Fruit fly (Drosophila melanogaster) Kc167 (cell line): ENCODE measurements around the gene CG6071.

ENCODE experiments used
- Myc ChIP-seq: fragments of >200 bp; optimal IDR thresholded peaks from 2 replicates; lab custom pipeline; 2017; ENCODE audit warnings: missing external identifiers
- Sin3A ChIP-seq: fragments of >200 bp; optimal IDR thresholded peaks from 2 replicates; lab custom pipeline; 2018; ENCODE audit warnings: missing external identifiers
- h ChIP-seq: fragments of >200 bp; optimal IDR thresholded peaks from 3 replicates; lab custom pipeline; 2018; ENCODE audit warnings: missing external identifiers
- insv ChIP-seq: fragments of >200 bp; optimal IDR thresholded peaks from 3 replicates; lab custom pipeline; 2018; ENCODE audit warnings: missing external identifiers
- psq ChIP-seq: fragments of >200 bp; optimal IDR thresholded peaks from 2 replicates; lab custom pipeline; 2017; ENCODE audit warnings: missing external identifiers
- ttk ChIP-seq: sonication (Bioruptor generic); optimal IDR thresholded peaks from 2 replicates; lab custom pipeline; 2017; ENCODE audit warnings: missing external identifiers

The CG6071 gene

DNA sequence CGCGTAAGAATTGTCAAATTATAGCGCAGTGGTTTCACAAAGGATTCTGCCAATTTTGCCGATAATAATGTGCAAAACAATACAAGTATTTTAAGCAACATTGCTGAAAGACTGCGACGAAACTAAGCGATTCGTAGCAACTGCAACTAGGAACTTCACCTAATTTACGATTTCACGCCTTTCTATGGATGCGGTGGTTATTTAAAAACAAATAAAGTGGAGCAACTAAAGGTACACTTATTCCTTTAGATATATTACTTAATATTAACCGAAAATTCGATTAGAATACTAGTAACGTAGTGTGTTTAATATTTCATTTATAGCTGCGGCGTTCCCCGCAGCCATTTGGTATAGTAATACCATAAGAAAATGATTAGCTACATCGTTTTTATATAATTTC, at the start of gene CG6071:
CG6071 (minus strand) TSS at position 101 of the 400 bp plus-strand sequence.
- no peak for TF ChIP-seq insv (lab: Kevin White, UChicago)
- TF ChIP-seq Sin3A: no peak
- no peak for TF ChIP-seq Myc (lab: Kevin White, UChicago)
- TF ChIP-seq ttk (lab: Kevin White, UChicago): no peak
- TF ChIP-seq h (lab: Kevin White, UChicago): no peak
- TF ChIP-seq psq (lab: Kevin White, UChicago): no peak

DNA sequence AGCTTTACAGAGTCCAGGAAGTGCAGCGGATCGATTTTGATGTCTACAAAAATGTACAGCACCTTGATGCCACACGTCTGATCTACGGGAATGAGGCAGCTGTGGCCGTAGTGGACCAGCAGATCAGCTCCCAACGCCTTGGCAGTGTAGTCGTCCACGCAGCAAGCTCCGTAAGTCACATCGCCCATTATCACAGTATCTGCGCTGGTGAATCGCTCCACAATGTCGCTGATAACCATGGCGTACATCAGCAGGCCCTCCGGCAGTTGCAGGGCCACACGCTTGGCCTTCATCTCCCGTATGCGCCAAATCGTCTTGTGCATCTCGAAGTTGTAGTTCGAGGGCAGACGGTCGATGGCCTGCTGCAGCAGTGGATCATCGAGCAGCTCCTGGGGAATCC, 49.2 kb upstream of the CG6071 start:
- TF ChIP-seq ttk (lab: Kevin White, UChicago): no peak
- TF ChIP-seq Myc (lab: Kevin White, UChicago): no peak
- no peak for TF ChIP-seq insv (lab: Kevin White, UChicago)
- no peak for TF ChIP-seq h (lab: Kevin White, UChicago)
- no peak for TF ChIP-seq Sin3A
- TF ChIP-seq psq (lab: Kevin White, UChicago): no peak

DNA sequence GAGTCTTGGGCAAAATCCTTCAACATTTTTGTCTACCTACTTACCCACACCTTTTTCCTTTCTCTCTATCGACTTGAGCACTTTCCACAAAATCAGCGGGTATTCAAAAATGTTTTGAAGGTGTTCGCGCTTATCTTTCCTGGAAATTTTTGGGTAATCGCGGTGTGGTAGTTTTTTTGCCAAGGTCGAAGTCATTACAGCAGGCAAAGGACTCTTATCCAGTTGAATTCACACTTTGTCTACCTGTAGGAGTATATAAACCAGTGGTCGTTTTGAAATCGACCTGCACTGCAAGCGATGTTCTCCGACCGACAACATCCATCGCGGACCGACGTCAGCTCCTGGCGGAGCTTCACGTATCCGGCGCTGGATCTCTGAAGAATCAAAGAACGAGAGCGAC, 47.0 kb upstream of the CG6071 start:
- TF ChIP-seq Myc (lab: Kevin White, UChicago): no peak
- no peak for TF ChIP-seq psq (lab: Kevin White, UChicago)
- no peak for TF ChIP-seq h (lab: Kevin White, UChicago)
- no peak for TF ChIP-seq Sin3A
- no peak for TF ChIP-seq ttk (lab: Kevin White, UChicago)
- no peak for TF ChIP-seq insv (lab: Kevin White, UChicago)

DNA sequence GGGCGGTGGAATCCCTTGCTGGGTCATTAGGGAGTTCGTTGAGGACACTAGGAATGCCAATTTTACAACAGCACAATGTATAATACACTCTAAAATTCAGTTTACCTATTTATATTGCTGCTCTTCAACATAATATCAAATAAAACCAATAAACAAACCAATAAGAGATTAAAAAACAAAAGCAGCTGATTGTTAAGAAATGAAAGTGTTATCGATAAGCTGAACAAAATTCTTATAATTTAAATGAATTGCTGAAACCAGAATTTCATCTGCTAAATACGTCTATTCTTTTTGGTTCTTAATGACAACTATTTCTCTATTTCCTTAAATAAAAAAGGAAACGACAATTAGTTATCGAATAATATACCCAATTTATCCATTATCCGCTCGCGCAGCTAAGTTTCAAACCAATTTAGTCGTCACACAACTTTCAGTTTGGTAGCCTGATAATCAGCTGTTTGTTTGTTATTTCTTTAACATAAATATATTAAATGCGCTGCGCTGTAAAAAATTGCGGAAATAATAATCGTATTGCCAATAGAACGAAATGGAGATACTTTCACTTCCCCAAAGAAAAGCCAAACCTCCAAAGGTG, 45.5 kb upstream of the CG6071 start, which contains the start of the genes Pldn and CG14135:
Pldn (minus strand) TSS at position 197 of the 595 bp plus-strand sequence.
CG14135 (plus strand) TSS at position 369 of the 595 bp plus-strand sequence.
- TF ChIP-seq insv (lab: Kevin White, UChicago): no peak
- TF ChIP-seq h (lab: Kevin White, UChicago): no peak
- no peak for TF ChIP-seq Sin3A
- TF ChIP-seq Myc (lab: Kevin White, UChicago): no peak
- no peak for TF ChIP-seq ttk (lab: Kevin White, UChicago)
- TF ChIP-seq psq (lab: Kevin White, UChicago): no peak

DNA sequence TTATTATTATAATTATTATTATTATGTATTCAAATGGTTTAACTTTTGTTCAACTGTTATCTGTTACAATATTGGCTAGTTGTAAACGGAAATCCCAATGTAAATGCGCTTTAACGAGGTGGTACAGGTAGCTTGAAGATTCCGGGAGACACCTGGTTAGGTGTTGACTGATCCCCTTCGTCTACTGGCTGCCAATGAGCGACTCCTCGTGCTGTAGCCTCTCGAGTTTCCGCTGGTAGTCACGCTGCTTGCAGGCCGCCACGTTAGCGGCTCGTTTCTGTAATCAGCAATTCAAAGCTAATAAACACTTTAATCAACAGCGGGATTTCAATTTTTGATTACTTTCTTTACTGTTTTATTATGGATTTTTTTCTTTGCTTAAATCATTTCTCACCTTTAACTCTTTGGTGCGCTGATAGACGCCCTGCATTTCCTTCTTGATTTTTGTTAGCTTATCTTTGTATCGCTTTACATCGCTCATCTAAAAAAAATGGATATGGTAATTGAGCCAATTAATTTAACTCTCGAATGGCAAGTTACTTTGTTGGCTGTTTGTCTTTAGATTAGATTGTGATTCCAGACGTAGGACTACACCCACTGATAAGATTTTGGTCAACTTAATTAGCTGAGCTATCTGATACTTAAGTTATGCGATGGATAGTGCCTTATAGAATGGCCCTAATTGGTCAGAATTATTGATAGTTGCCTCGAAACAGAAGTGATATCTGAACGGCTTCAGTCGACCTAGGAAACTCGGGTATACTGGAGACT, 44.2 kb upstream of the CG6071 start:
- TF ChIP-seq psq (lab: Kevin White, UChicago) (no peak), insv (lab: Kevin White, UChicago) (no peak), ttk (lab: Kevin White, UChicago) (no peak), h (lab: Kevin White, UChicago) (no peak), Sin3A (no peak), Myc (lab: Kevin White, UChicago) (no peak)

DNA sequence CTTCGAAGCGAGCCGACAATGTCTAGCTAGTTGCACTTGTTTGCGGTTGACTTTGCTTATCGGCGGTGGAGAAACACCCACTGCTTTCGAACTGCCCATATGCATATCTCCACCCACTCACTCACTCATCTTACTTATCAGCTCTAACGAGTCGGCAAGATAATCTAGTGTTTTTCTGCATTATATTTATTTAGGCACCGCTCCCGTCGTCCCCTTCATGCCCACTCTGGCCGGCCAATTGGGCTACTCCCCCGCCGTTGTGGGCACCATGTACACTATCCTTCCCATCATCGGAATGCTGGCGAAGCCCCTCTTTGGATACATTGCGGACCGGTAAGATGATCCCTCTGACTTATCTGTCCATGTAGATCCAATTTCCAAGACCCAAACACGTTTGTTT, 40.0 kb upstream of the CG6071 start:
- TF ChIP-seq h (lab: Kevin White, UChicago) (no peak), ttk (lab: Kevin White, UChicago) (no peak), Sin3A (no peak), insv (lab: Kevin White, UChicago) (no peak), Myc (lab: Kevin White, UChicago) (no peak), psq (lab: Kevin White, UChicago) (no peak)

DNA sequence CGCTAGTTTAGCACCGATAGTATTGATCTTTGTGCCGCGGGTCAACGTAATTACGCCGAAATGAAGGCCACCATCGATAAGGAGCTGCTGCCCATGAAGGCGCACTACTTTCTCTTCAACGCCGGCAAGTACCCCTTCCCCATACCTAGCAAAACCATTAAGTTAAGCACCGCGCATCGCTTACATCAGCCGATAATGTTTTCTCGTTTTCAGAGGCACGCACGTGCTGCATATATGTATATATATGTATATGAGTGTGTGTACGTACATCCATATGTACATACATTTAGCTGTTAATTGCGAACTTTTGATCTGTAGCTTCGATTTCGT, 38.7 kb upstream of the CG6071 start:
- TF ChIP-seq ttk (lab: Kevin White, UChicago): no peak
- TF ChIP-seq Sin3A: no peak
- TF ChIP-seq psq (lab: Kevin White, UChicago): no peak
- TF ChIP-seq Myc (lab: Kevin White, UChicago): no peak
- no peak for TF ChIP-seq h (lab: Kevin White, UChicago)
- no peak for TF ChIP-seq insv (lab: Kevin White, UChicago)

DNA sequence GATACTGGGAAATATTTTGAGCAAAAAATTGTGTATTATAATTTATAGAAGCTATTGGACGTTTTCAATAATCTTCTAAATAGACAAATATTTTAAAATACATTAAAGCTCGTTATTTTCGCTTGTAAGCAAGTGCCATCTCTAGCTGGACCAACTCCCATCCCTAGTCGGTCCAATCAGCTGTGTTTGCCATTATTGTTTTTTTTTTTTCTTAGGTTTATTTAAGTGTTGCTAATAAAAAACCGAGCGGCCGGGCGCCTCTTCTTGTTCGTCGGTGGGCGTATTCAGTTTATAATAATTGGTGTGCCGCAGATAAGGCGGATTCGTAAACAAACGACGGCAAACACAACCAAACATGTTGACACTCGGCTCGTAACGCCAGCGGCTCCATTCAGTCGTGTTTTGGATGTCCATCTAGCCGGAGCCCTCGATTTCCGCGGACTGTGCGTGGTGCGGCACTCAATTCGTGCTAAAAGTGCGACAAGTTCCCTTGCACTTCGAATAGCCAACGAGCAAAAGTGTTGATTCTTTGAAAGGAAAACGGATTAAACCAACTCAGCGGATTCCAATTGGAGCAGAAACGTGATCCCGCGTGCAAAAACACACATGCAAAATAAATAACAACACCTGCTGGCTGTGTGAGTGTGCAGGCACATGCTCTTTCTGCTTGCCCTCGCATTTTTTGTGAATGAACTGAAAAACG, 38.1 kb upstream of the CG6071 start, which contains the start of gene Sugb:
Sugb (plus strand) TSS at position 162 of the 703 bp plus-strand sequence.
- TF ChIP-seq insv (lab: Kevin White, UChicago) (no peak), Sin3A (no peak), psq (lab: Kevin White, UChicago) (no peak), h (lab: Kevin White, UChicago) (no peak), Myc (lab: Kevin White, UChicago) (no peak), ttk (lab: Kevin White, UChicago) (no peak)

DNA sequence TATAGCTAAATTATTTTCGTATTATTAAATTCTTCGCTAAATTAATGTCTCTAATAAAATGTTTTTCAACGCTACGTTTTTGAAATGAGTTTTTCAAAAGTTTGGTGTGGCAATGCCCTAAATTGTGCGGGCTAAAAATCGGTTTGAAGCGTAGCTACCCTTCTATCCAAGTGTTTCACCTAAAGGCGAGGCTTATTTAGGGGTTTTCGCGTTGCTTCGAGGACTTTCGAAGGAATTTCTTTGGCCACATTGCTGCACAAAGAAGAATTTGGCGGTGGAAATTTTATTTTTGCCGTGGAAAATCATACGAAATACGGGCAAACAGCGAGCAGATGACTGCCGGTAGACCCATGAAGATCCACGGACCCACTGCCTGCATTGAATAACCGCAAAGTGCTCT, 36.0 kb upstream of the CG6071 start, which contains the start of gene TfIIEalpha:
TfIIEalpha (plus strand) TSS at position 245 of the 400 bp plus-strand sequence.
- no peak for TF ChIP-seq insv (lab: Kevin White, UChicago)

DNA sequence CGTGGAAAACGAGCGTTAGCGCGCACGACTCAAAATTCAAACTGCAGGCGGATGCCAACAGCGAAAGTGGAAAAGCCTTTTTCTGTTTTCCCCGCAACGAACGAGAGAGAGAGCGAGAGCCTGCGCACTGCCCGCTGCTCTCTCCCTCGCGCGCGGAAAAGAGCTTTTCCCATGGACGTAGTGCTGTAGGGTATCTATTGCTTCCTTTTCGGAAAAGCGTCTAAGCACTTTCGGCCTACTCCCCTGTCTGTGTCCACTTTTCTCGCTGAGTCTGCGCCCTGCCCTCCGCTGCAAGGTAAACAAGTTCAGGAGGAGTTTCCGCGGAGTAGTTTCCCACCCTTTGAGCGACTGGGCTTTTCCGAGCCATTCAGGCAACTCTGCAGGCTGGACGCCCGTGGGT, 34.5 kb upstream of the CG6071 start, which contains the start of gene CG32085:
CG32085 (minus strand) TSS at position 47 of the 400 bp plus-strand sequence.
- TF ChIP-seq Sin3A: no peak
- no peak for TF ChIP-seq ttk (lab: Kevin White, UChicago)

DNA sequence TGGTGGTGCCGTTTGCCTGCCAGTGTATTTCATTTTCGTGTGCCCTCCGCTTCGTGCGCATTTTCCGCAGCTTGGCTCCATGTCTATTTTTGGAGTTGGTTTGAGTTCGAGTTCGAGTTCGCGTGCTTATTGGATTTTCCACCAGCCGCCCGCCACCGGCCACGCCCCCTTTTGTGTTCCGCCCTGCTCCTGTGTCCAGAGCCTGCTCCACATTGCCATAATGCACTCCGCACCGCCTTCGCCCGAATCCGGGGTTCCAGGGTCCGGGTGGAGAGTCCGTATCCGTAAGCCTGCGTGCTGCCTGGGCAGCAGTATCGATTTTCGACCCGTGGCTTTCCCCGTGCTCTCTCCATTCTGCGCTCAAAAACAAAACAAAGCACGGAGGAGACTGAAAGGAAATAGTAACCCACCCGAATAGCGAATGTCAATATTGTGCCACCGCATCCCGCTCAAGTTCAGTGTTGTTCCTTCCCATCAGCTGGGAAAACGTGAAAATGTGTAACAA, 32.5 kb upstream of the CG6071 start:
- TF ChIP-seq insv (lab: Kevin White, UChicago): no peak
- TF ChIP-seq h (lab: Kevin White, UChicago): no peak
- no peak for TF ChIP-seq ttk (lab: Kevin White, UChicago)
- TF ChIP-seq Sin3A: no peak
- TF ChIP-seq Myc (lab: Kevin White, UChicago): no peak
- TF ChIP-seq psq (lab: Kevin White, UChicago): no peak
